Worm (Caenorhabditis elegans) whole organism, midembryonic: ENCODE measurements around the gene B0334.5.

ENCODE experiments used
- med-1 ChIP-seq: sonication (generic microtip); optimal IDR thresholded peaks from 2 replicates; lab custom pipeline; 2017; ENCODE audit warnings: missing genetic modification characterization, mild to moderate bottlenecking, missing compliant biosample characterization, antibody characterized with exemption, missing genetic modification reagents; ENCODE audit not compliant: insufficient read depth
- ref-1 ChIP-seq: fragments of 200-800 bp; sonication (Bioruptor generic); conservative IDR thresholded peaks from 2 replicates; pipeline ENCODE4 v1.3.6; 2022; ENCODE audit warnings: missing genetic modification reagents, missing genetic modification characterization, missing compliant biosample characterization
- ztf-29 ChIP-seq: fragments of 200-800 bp; sonication (Bioruptor generic); IDR thresholded peaks from 2 replicates; pipeline ENCODE4 v1.3.6; 2022; ENCODE audit warnings: missing genetic modification reagents, missing genetic modification characterization, missing compliant biosample characterization

- TF ChIP-seq ztf-29 (GFP tag; lab: Robert Waterston, UW): no peak
- no peak for TF ChIP-seq ref-1 (GFP tag; lab: Robert Waterston, UW)
- no peak for TF ChIP-seq med-1 (GFP tag; lab: Kevin White, UChicago)
Observed at ce11 chrII:11542385-11542784, 44.9 kb downstream of the B0334.5 start, which contains the start of gene gtf-2E2.
